Comparison of ENCODE assay signal across 5 fruit fly cellular contexts in genomic region chrX:10877087-10877935, dm6.
TF ChIP-seq lines count a peak whose summit lies in the region.

Gene CG1637, minus strand, starts transcription at chrX:10877893.

- no peak for TF ChIP-seq CTCF in whole organism, embryonic (GFP tag; optimal IDR thresholded peaks at IDR 0.05; lab: Kevin White, UChicago)

TF ChIP-seq in whole organism, adult, 20 proteins besides CTCF, POLR2A, EP300 and RAD21 (continues in another document):
- peak; percentile 34 for TF ChIP-seq CG14711 (tag; optimal IDR thresholded peaks at IDR 0.05; lab: Kevin White, UChicago)
- TF ChIP-seq CG7101 (tag; optimal IDR thresholded peaks at IDR 0.05; lab: Kevin White, UChicago) = peak; percentile 39
- no peak for TF ChIP-seq Crg-1 (GFP tag; optimal IDR thresholded peaks at IDR 0.05; lab: Kevin White, UChicago)
- no peak for TF ChIP-seq CG1620 (GFP tag; optimal IDR thresholded peaks at IDR 0.05; lab: Kevin White, UChicago)
- TF ChIP-seq CG5204 (GFP tag; optimal IDR thresholded peaks at IDR 0.05; lab: Kevin White, UChicago) = no peak
- TF ChIP-seq CG33017 (tag; optimal IDR thresholded peaks at IDR 0.05; lab: Kevin White, UChicago) = peak; percentile 38
- peak; percentile 82 for TF ChIP-seq bab1 (GFP tag; optimal IDR thresholded peaks at IDR 0.05; lab: Kevin White, UChicago)
- TF ChIP-seq toe (GFP tag; optimal IDR thresholded peaks at IDR 0.05; lab: Kevin White, UChicago) = no peak
- no peak for TF ChIP-seq pad (GFP tag; optimal IDR thresholded peaks at IDR 0.05; lab: Kevin White, UChicago)
- TF ChIP-seq tj (GFP tag; optimal IDR thresholded peaks at IDR 0.05; lab: Kevin White, UChicago) = peak; percentile 99
- peak; percentile 0 for TF ChIP-seq Mnt (GFP tag; optimal IDR thresholded peaks at IDR 0.05; lab: Kevin White, UChicago)
- peak; percentile 71 for TF ChIP-seq ovo (GFP tag; optimal IDR thresholded peaks at IDR 0.05; lab: Kevin White, UChicago)
- TF ChIP-seq CG12768 (GFP tag; optimal IDR thresholded peaks at IDR 0.05; lab: Kevin White, UChicago) = no peak
- TF ChIP-seq CG7045 (GFP tag; optimal IDR thresholded peaks at IDR 0.05; lab: Kevin White, UChicago) = peak; percentile 14
- TF ChIP-seq Clk (GFP tag; optimal IDR thresholded peaks at IDR 0.05; lab: Kevin White, UChicago) = no peak
- peak; percentile 1 for TF ChIP-seq cic (GFP tag; optimal IDR thresholded peaks at IDR 0.05; lab: Kevin White, UChicago)
- peak; percentile 6 for TF ChIP-seq Hr96 (GFP tag; optimal IDR thresholded peaks at IDR 0.05; lab: Kevin White, UChicago)
- peak; percentile 36 for TF ChIP-seq CG11617 (GFP tag; optimal IDR thresholded peaks at IDR 0.05; lab: Kevin White, UChicago)
- TF ChIP-seq cnc (optimal IDR thresholded peaks at IDR 0.05; lab: Kevin White, UChicago) = no peak

TF ChIP-seq in whole organism, embryonic, 481 proteins besides CTCF, POLR2A, EP300 and RAD21 (continues in another document):
- no peak for TF ChIP-seq Dip2 (GFP tag; IDR thresholded peaks at IDR 0.05; lab: Robert Waterston, UW)
- TF ChIP-seq MESR4 (GFP tag; optimal IDR thresholded peaks at IDR 0.05; lab: Kevin White, UChicago) = peak; percentile 64
- TF ChIP-seq NC2β (GFP tag; optimal IDR thresholded peaks at IDR 0.05; lab: Kevin White, UChicago) = no peak
- no peak for TF ChIP-seq CG2875 (GFP tag; optimal IDR thresholded peaks at IDR 0.05; lab: Kevin White, UChicago)
- TF ChIP-seq sna (GFP tag; IDR thresholded peaks at IDR 0.05; lab: Robert Waterston, UW; ENCODE audit: partially characterized antibody) = peak; percentile 52; the same call in 1 of the 2 replicates
- TF ChIP-seq CG10209 (GFP tag; optimal IDR thresholded peaks at IDR 0.05; lab: Kevin White, UChicago) = no peak
- TF ChIP-seq kni (GFP tag; optimal IDR thresholded peaks at IDR 0.05; lab: Kevin White, UChicago) = no peak
- TF ChIP-seq CG7271 (tag; optimal IDR thresholded peaks at IDR 0.05; lab: Kevin White, UChicago) = no peak
- no peak for TF ChIP-seq repo (GFP tag; optimal IDR thresholded peaks at IDR 0.05; lab: Kevin White, UChicago)
- TF ChIP-seq NC2α (GFP tag; optimal IDR thresholded peaks at IDR 0.05; lab: Kevin White, UChicago) = no peak
- no peak for TF ChIP-seq pho (GFP tag; optimal IDR thresholded peaks at IDR 0.05; lab: Kevin White, UChicago)
- peak; percentile 51; the same call in 1 of the 2 replicates for TF ChIP-seq CG42726 (GFP tag; IDR thresholded peaks at IDR 0.05; lab: Robert Waterston, UW; ENCODE audit: partially characterized antibody)
- no peak for TF ChIP-seq CG18599 (GFP tag; optimal IDR thresholded peaks at IDR 0.05; lab: Kevin White, UChicago)
- no peak for TF ChIP-seq Nf-YA (GFP tag; IDR thresholded peaks at IDR 0.05; lab: Robert Waterston, UW)
- no peak for TF ChIP-seq CG14965 (GFP tag; optimal IDR thresholded peaks at IDR 0.05; lab: Kevin White, UChicago; ENCODE audit: borderline replicate concordance)
- TF ChIP-seq corto (GFP tag; optimal IDR thresholded peaks at IDR 0.05; lab: Kevin White, UChicago) = no peak
- no peak for TF ChIP-seq CG11723 (GFP tag; optimal IDR thresholded peaks at IDR 0.05; lab: Kevin White, UChicago)
- no peak for TF ChIP-seq CG9215 (GFP tag; IDR thresholded peaks at IDR 0.05; lab: Robert Waterston, UW)

TF ChIP-seq in whole organism, prepupa, 60 proteins besides CTCF, POLR2A, EP300 and RAD21 (continues in another document):
- TF ChIP-seq dac (GFP tag; optimal IDR thresholded peaks at IDR 0.05; lab: Kevin White, UChicago) (no peak), fd59A (GFP tag; optimal IDR thresholded peaks at IDR 0.05; lab: Kevin White, UChicago) (no peak), Hr39 (GFP tag; optimal IDR thresholded peaks at IDR 0.05; lab: Kevin White, UChicago) (no peak), pdm3 (GFP tag; optimal IDR thresholded peaks at IDR 0.05; lab: Kevin White, UChicago) (peak; percentile 8), Hr38 (GFP tag; optimal IDR thresholded peaks at IDR 0.05; lab: Kevin White, UChicago) (no peak), net (GFP tag; optimal IDR thresholded peaks at IDR 0.05; lab: Kevin White, UChicago) (peak; percentile 9), Sox15 (GFP tag; optimal IDR thresholded peaks at IDR 0.05; lab: Kevin White, UChicago) (no peak), fkh (GFP tag; optimal IDR thresholded peaks at IDR 0.05; lab: Kevin White, UChicago) (no peak), Ets21C (GFP tag; optimal IDR thresholded peaks at IDR 0.05; lab: Kevin White, UChicago) (peak; percentile 5), svp (GFP tag; lab: Kevin White, UChicago) (peak; percentile 79), Eip93F (GFP tag; optimal IDR thresholded peaks at IDR 0.05; lab: Kevin White, UChicago) (no peak), CG8119 (GFP tag; IDR thresholded peaks at IDR 0.05; lab: Robert Waterston, UW) (peak; percentile 70), CG6854 (GFP tag; optimal IDR thresholded peaks at IDR 0.05; lab: Kevin White, UChicago) (no peak), spab (GFP tag; optimal IDR thresholded peaks at IDR 0.05; lab: Kevin White, UChicago) (no peak), Met (GFP tag; optimal IDR thresholded peaks at IDR 0.05; lab: Kevin White, UChicago) (no peak), CG11294 (GFP tag; IDR thresholded peaks at IDR 0.05; lab: Robert Waterston, UW) (no peak), CG15336 (GFP tag; IDR thresholded peaks at IDR 0.05; lab: Robert Waterston, UW) (peak; percentile 65), Eip75B (GFP tag; optimal IDR thresholded peaks at IDR 0.05; lab: Kevin White, UChicago) (no peak), CG11902 (GFP tag; optimal IDR thresholded peaks at IDR 0.05; lab: Kevin White, UChicago) (no peak), cyc (GFP tag; optimal IDR thresholded peaks at IDR 0.05; lab: Kevin White, UChicago) (no peak), CG32006 (GFP tag; optimal IDR thresholded peaks at IDR 0.05; lab: Kevin White, UChicago) (no peak)

TF ChIP-seq in whole organism, pupa, 21 proteins besides CTCF, POLR2A, EP300 and RAD21:
- TF ChIP-seq CG15710 (tag; optimal IDR thresholded peaks at IDR 0.05; lab: Kevin White, UChicago) (peak; percentile 3), CG14655 (GFP tag; optimal IDR thresholded peaks at IDR 0.05; lab: Kevin White, UChicago) (no peak), CG9948 (tag; optimal IDR thresholded peaks at IDR 0.05; lab: Kevin White, UChicago) (peak; percentile 16), CG34367 (tag; optimal IDR thresholded peaks at IDR 0.05; lab: Kevin White, UChicago) (no peak), CG10348 (GFP tag; IDR thresholded peaks at IDR 0.05; lab: Robert Waterston, UW) (no peak), EcR (GFP tag; optimal IDR thresholded peaks at IDR 0.05; lab: Kevin White, UChicago) (no peak), CG17806 (tag; optimal IDR thresholded peaks at IDR 0.05; lab: Kevin White, UChicago) (peak; percentile 18), rn (GFP tag; IDR thresholded peaks at IDR 0.05; lab: Robert Waterston, UW) (no peak), CG32121 (GFP tag; IDR thresholded peaks at IDR 0.05; lab: Robert Waterston, UW) (0 out of 2 replicates have a peak, but pooled peaks have one; percentile 20), Pif1B (GFP tag; optimal IDR thresholded peaks at IDR 0.05; lab: Kevin White, UChicago) (no peak), Pif1A (GFP tag; optimal IDR thresholded peaks at IDR 0.05; lab: Kevin White, UChicago) (no peak), fd96Ca (GFP tag; IDR thresholded peaks at IDR 0.05; lab: Robert Waterston, UW) (no peak; the same call in 2 of the 3 replicates), CG12605 (GFP tag; IDR thresholded peaks at IDR 0.05; lab: Robert Waterston, UW) (peak; percentile 29; the same call in 1 of the 2 replicates), CG4496 (GFP tag; IDR thresholded peaks at IDR 0.05; lab: Robert Waterston, UW) (peak; percentile 55), D1 (tag; optimal IDR thresholded peaks at IDR 0.05; lab: Kevin White, UChicago) (no peak), CG8301 (tag; optimal IDR thresholded peaks at IDR 0.05; lab: Kevin White, UChicago) (peak; percentile 32), Ets98B (GFP tag; IDR thresholded peaks at IDR 0.05; lab: Robert Waterston, UW) (0 out of 2 replicates have a peak, but pooled peaks have one; percentile 9)

TF ChIP-seq in whole organism, wandering third instar larva, 38 proteins besides CTCF, POLR2A, EP300 and RAD21:
- TF ChIP-seq foxo (GFP tag; optimal IDR thresholded peaks at IDR 0.05; lab: Kevin White, UChicago) (peak in 1 of 2 experiments; percentile 10), Rel (GFP tag; optimal IDR thresholded peaks at IDR 0.05; lab: Kevin White, UChicago) (no peak), Rel (tag; optimal IDR thresholded peaks at IDR 0.05; lab: Kevin White, UChicago) (peak; percentile 75), OdsH (GFP tag; optimal IDR thresholded peaks at IDR 0.05; lab: Kevin White, UChicago) (peak; percentile 2), sv (GFP tag; optimal IDR thresholded peaks at IDR 0.05; lab: Kevin White, UChicago) (no peak), fru (GFP tag; optimal IDR thresholded peaks at IDR 0.05; lab: Kevin White, UChicago) (peak; percentile 61)
